Worm (Caenorhabditis elegans) whole organism, L1 larva: ENCODE data around the gene T07H3.8.
A peak's percentile ranks its signal among the peaks of the same experiment; 100 is the strongest.

Source experiments
- C04F5.9 ChIP-seq: sonication (generic microtip); optimal IDR thresholded peaks from 2 replicates; lab custom pipeline; 2016; ENCODE audit warnings: missing genetic modification characterization, missing compliant biosample characterization
- C16A3.4 ChIP-seq: fragments of 150-350 bp; optimal IDR thresholded peaks from 2 replicates; lab custom pipeline; 2014; ENCODE audit warnings: missing biosample characterization, missing genetic modification characterization
- F16B12.6 ChIP-seq: fragments of 150-350 bp; optimal IDR thresholded peaks from 2 replicates; lab custom pipeline; 2014; ENCODE audit warnings: missing biosample characterization, missing genetic modification characterization
- Y116A8C.19 ChIP-seq: sonication (generic microtip); optimal IDR thresholded peaks from 2 replicates; lab custom pipeline; 2016; ENCODE audit warnings: missing compliant biosample characterization, missing genetic modification characterization, borderline replicate concordance
- alr-1 ChIP-seq: fragments of 200-800 bp; sonication (Bioruptor generic); optimal IDR thresholded peaks from 2 replicates; lab custom pipeline; 2018; ENCODE audit warnings: borderline replicate concordance, mild to moderate bottlenecking, missing genetic modification characterization, missing compliant biosample characterization
- ceh-82 ChIP-seq, 3 experiments: fragments of 150-350 bp in 1 of 3; sonication (generic microtip) in 2 of 3; optimal IDR thresholded peaks; 2 replicates each; lab custom pipeline; 2014 to 2017; ENCODE audit warnings: missing biosample characterization in 3 of 3, missing genetic modification characterization in 3 of 3
- ceh-88 ChIP-seq: fragments of 200-800 bp; sonication (Bioruptor generic); IDR thresholded peaks from 2 replicates; pipeline ENCODE4 v1.3.6; 2022; ENCODE audit warnings: missing genetic modification characterization, missing compliant biosample characterization
- ceh-90 ChIP-seq: sonication (generic microtip); optimal IDR thresholded peaks from 2 replicates; lab custom pipeline; 2016; ENCODE audit warnings: missing genetic modification characterization, missing compliant biosample characterization
- dpl-1 ChIP-seq, 3 experiments: fragments of 150-350 bp in 2 of 3; sonication (generic microtip) in 1 of 3; optimal IDR thresholded peaks; 2 replicates each; lab custom pipeline; 2014 to 2017; ENCODE audit warnings: missing biosample characterization in 3 of 3, missing genetic modification characterization in 3 of 3, missing genetic modification reagents in 3 of 3
- dsc-1 ChIP-seq: sonication (generic microtip); optimal IDR thresholded peaks from 2 replicates; lab custom pipeline; 2016; ENCODE audit warnings: mild to moderate bottlenecking, missing genetic modification characterization, missing compliant biosample characterization
- efl-1 ChIP-seq, 4 experiments: fragments of 150-350 bp; optimal IDR thresholded peaks in 3 of 4; peaks in 1 of 4; 1 replicate in 1 of 4; 2 replicates in 3 of 4; lab custom pipeline; 2014; ENCODE audit warnings: missing biosample characterization in 2 of 4, missing genetic modification characterization in 2 of 4, missing genetic modification reagents in 2 of 4
- egl-13 ChIP-seq: sonication (generic microtip); optimal IDR thresholded peaks from 2 replicates; lab custom pipeline; 2016; ENCODE audit warnings: missing genotype, missing genetic modification reagents, missing genetic modification characterization, missing compliant biosample characterization
- elt-2 ChIP-seq: sonication (generic microtip); optimal IDR thresholded peaks from 2 replicates; lab custom pipeline; 2016; ENCODE audit warnings: missing genetic modification characterization, mild to moderate bottlenecking, inconsistent platforms, missing compliant biosample characterization, missing genetic modification reagents
- elt-3 ChIP-seq, 6 experiments: fragments of 150-350 bp in 1 of 6; sonication (generic microtip); optimal IDR thresholded peaks; 2 replicates each; lab custom pipeline; 2017 to 2018; ENCODE audit warnings: missing biosample characterization in 6 of 6, missing genetic modification characterization in 6 of 6, inconsistent platforms in 1 of 6
- fkh-10 ChIP-seq: sonication (generic microtip); optimal IDR thresholded peaks from 2 replicates; lab custom pipeline; 2017; ENCODE audit warnings: missing biosample characterization, missing genetic modification reagents, missing genetic modification characterization
- fkh-4 ChIP-seq: sonication (generic microtip); optimal IDR thresholded peaks from 2 replicates; lab custom pipeline; 2016; ENCODE audit warnings: missing compliant biosample characterization, missing genetic modification characterization, borderline replicate concordance
- fos-1 ChIP-seq: fragments of 150-350 bp; optimal IDR thresholded peaks from 2 replicates; lab custom pipeline; 2014; ENCODE audit warnings: missing biosample characterization, missing genetic modification characterization
- hlh-17 ChIP-seq: fragments of 200-800 bp; sonication (Bioruptor generic); optimal IDR thresholded peaks from 2 replicates; lab custom pipeline; 2018; ENCODE audit warnings: missing genetic modification characterization, mild to moderate bottlenecking, missing compliant biosample characterization, moderate library complexity, borderline replicate concordance
- hlh-4 ChIP-seq: sonication (generic microtip); optimal IDR thresholded peaks from 2 replicates; lab custom pipeline; 2016; ENCODE audit warnings: mild to moderate bottlenecking, missing genetic modification characterization, missing compliant biosample characterization
- isw-1 ChIP-seq: fragments of 200-800 bp; sonication (Bioruptor generic); IDR thresholded peaks from 2 replicates; pipeline ENCODE4 v1.3.6; 2022; ENCODE audit warnings: missing genetic modification characterization, missing compliant biosample characterization
- jun-1 ChIP-seq: fragments of 150-350 bp; optimal IDR thresholded peaks from 2 replicates; lab custom pipeline; 2014; ENCODE audit warnings: missing biosample characterization, missing genetic modification reagents, missing genetic modification characterization
- lin-35 ChIP-seq, 2 experiments: fragments of 150-350 bp; optimal IDR thresholded peaks; 2 replicates each; lab custom pipeline; 2014; ENCODE audit warnings: missing biosample characterization in 2 of 2, missing genetic modification characterization in 2 of 2, missing genetic modification reagents in 2 of 2
- lin-39 ChIP-seq: fragments of 150-350 bp; optimal IDR thresholded peaks from 2 replicates; lab custom pipeline; 2014; ENCODE audit warnings: missing biosample characterization, missing genetic modification reagents, missing genetic modification characterization
- mab-9 ChIP-seq: fragments of 200-800 bp; sonication (Bioruptor generic); IDR thresholded peaks from 2 replicates; pipeline ENCODE4 v1.3.6; 2022; ENCODE audit warnings: missing genetic modification reagents, missing genetic modification characterization, missing compliant biosample characterization
- nhr-11 ChIP-seq: fragments of 150-350 bp; optimal IDR thresholded peaks from 2 replicates; lab custom pipeline; 2014; ENCODE audit warnings: missing biosample characterization, missing genetic modification characterization
- nhr-28 ChIP-seq: fragments of 150-350 bp; optimal IDR thresholded peaks from 2 replicates; lab custom pipeline; 2014; ENCODE audit warnings: missing biosample characterization, missing genetic modification characterization
- nhr-47 ChIP-seq: sonication (generic microtip); optimal IDR thresholded peaks from 2 replicates; lab custom pipeline; 2016; ENCODE audit warnings: mild to moderate bottlenecking, missing genetic modification characterization, moderate library complexity, missing compliant biosample characterization
- nhr-71 ChIP-seq: sonication (generic microtip); optimal IDR thresholded peaks from 2 replicates; lab custom pipeline; 2016; ENCODE audit warnings: mild to moderate bottlenecking, missing genetic modification characterization, moderate library complexity, missing compliant biosample characterization
- nhr-84 ChIP-seq: sonication (generic microtip); optimal IDR thresholded peaks from 2 replicates; lab custom pipeline; 2017; ENCODE audit warnings: missing biosample characterization, missing genetic modification characterization
- nhr-85 ChIP-seq: sonication (generic microtip); peaks from one replicate; lab custom pipeline; 2016; ENCODE audit warnings: missing genetic modification characterization, inconsistent platforms, missing compliant biosample characterization
- pax-3 ChIP-seq: fragments of 200-800 bp; sonication (Bioruptor generic); optimal IDR thresholded peaks from 2 replicates; lab custom pipeline; 2018; ENCODE audit warnings: mild to moderate bottlenecking, missing genetic modification characterization, moderate library complexity, missing compliant biosample characterization
- rnt-1 ChIP-seq: sonication (generic microtip); optimal IDR thresholded peaks from 2 replicates; lab custom pipeline; 2016; ENCODE audit warnings: mild to moderate bottlenecking, missing genetic modification characterization, moderate library complexity, missing compliant biosample characterization
- snpc-4 ChIP-seq: fragments of 150-350 bp; optimal IDR thresholded peaks from 2 replicates; lab custom pipeline; 2014; ENCODE audit warnings: missing biosample characterization, missing genetic modification characterization
- snu-23 ChIP-seq: sonication (generic microtip); optimal IDR thresholded peaks from 2 replicates; lab custom pipeline; 2016; ENCODE audit warnings: missing genetic modification characterization, missing compliant biosample characterization
- sox-4 ChIP-seq: sonication (generic microtip); optimal IDR thresholded peaks from 2 replicates; lab custom pipeline; 2016; ENCODE audit warnings: missing genetic modification characterization, missing compliant biosample characterization
- sup-37 ChIP-seq: fragments of 200-800 bp; sonication (Bioruptor generic); optimal IDR thresholded peaks from 2 replicates; lab custom pipeline; 2018; ENCODE audit warnings: mild to moderate bottlenecking, missing genetic modification characterization, missing compliant biosample characterization
- unc-30 ChIP-seq: sonication (generic microtip); optimal IDR thresholded peaks from 2 replicates; lab custom pipeline; 2017; ENCODE audit warnings: missing biosample characterization, missing genetic modification characterization
- unc-86 ChIP-seq: sonication (generic microtip); optimal IDR thresholded peaks from 2 replicates; lab custom pipeline; 2016; ENCODE audit warnings: missing genetic modification characterization, missing compliant biosample characterization
- vab-15 ChIP-seq: sonication (generic microtip); optimal IDR thresholded peaks from 2 replicates; lab custom pipeline; 2017; ENCODE audit warnings: missing genotype, mild to moderate bottlenecking, missing genetic modification characterization, missing compliant biosample characterization

Gene T07H3.8

DNA sequence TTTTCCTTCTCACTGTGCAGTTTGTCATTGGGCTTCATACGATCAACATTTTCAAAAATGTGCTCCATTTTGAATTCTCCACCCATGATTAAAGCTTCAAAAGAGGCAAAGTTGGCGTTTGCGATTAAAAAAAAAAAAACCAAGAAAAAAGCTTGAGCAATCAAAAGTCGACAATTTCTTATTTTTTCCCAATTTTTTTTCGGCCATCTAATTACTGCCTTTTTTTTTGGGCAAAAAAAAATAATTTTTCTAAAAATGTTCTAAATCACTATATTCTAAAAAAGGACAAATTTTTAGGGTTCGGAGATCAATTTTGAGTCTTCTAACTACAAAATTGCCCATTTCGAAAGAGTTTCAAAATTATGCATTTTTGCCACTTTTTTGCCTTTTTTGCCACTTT is 10.4 kb upstream of the T07H3.8 start, which contains the start of gene K05F6.10:
TSS of gene K05F6.10 (minus strand) at position 101 of the 400 bp plus-strand sequence.
- TF ChIP-seq snpc-4 (tag; lab: Kevin White, UChicago) (no peak), vab-15 (no peak), unc-30 (tag; lab: Kevin White, UChicago) (no peak), dsc-1 (no peak), fkh-4 (tag; lab: Kevin White, UChicago) (no peak), nhr-11 (tag; lab: Kevin White, UChicago) (no peak), isw-1 (GFP tag; lab: Robert Waterston, UW) (no peak), C04F5.9 (tag; lab: Kevin White, UChicago) (no peak), sup-37 (GFP tag; lab: Kevin White, UChicago) (no peak), nhr-28 (tag; lab: Kevin White, UChicago) (no peak), mab-9 (no peak), unc-86 (tag; lab: Kevin White, UChicago) (no peak), alr-1 (tag; lab: Kevin White, UChicago) (no peak), nhr-84 (no peak)

DNA sequence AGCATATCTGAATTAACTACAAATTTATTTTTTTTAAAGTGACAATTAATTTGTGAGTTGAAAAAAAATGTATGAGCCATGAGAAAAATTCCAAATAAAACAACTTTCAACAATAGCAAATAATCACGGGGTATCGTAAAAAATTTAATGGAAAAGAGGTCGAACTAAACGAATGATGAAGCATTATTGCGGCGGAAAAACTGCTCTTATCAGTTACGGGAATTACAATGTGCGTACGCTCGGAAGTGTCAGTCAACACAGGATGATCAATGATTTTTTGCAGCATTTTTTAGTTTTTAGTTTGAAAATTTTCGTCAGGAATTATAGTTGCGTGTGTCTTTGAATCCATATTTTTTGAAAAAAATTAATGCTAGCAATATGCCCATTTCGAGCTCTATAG is 9.6 kb upstream of the T07H3.8 start:
- TF ChIP-seq lin-35 (GFP tag; optimal IDR thresholded peaks at IDR 0.05; lab: Kevin White, UChicago) = peak in 1 of 2 experiments; percentile 29
- TF ChIP-seq nhr-71 = no peak
- TF ChIP-seq isw-1 (GFP tag; lab: Robert Waterston, UW) = no peak
- no peak for TF ChIP-seq efl-1 (optimal IDR thresholded peaks at IDR 0.05; lab: Kevin White, UChicago)
- TF ChIP-seq efl-1 (GFP tag; optimal IDR thresholded peaks at IDR 0.05 in 1 of 2; lab: Kevin White, UChicago) = peak in 1 of 2 experiments; percentile 16
- TF ChIP-seq jun-1 (tag; lab: Kevin White, UChicago) = peak; percentile 12
- no peak for TF ChIP-seq C16A3.4
- TF ChIP-seq F16B12.6 (tag; lab: Kevin White, UChicago) = no peak
- no peak for TF ChIP-seq fkh-4 (tag; lab: Kevin White, UChicago)
- TF ChIP-seq ceh-82 (tag; optimal IDR thresholded peaks at IDR 0.05; lab: Kevin White, UChicago) = no peak
- no peak for TF ChIP-seq Y116A8C.19 (tag; lab: Kevin White, UChicago)
- TF ChIP-seq lin-39 (tag; lab: Kevin White, UChicago) = no peak
- peak; percentile 73 for TF ChIP-seq elt-2 (tag; lab: Kevin White, UChicago)
- no peak for TF ChIP-seq dpl-1 (GFP tag; optimal IDR thresholded peaks at IDR 0.05; lab: Kevin White, UChicago)
- TF ChIP-seq rnt-1 (tag; lab: Kevin White, UChicago) = no peak
- no peak for TF ChIP-seq unc-30 (tag; lab: Kevin White, UChicago)
- no peak for TF ChIP-seq fos-1
- TF ChIP-seq elt-3 (tag; optimal IDR thresholded peaks at IDR 0.05; lab: Kevin White, UChicago) = no peak
- TF ChIP-seq snu-23 = no peak

DNA sequence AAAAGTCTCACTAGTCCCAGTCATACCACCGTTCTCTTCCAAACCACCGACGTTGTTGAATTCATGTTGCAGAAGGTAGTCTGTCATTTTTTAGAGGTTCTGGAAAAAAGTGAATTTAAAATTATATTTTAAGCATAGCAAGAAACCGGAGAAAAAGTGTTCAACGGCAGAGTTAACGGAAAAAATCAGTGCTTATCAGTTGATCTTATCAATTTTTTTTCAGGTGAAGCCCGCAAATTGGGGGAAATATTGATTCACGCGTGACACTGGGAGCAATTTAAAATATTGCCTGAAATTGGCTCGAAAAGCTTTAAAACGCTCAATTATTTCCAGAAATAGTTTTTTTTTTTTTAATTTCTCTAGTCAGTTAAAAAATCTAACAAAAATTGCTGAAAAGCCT is 6.5 kb upstream of the T07H3.8 start, which contains the start of gene math-38:
TSS of gene math-38 (minus strand) at position 101 of the 400 bp plus-strand sequence.
- TF ChIP-seq elt-2 (tag; lab: Kevin White, UChicago) (peak; percentile 22), ceh-88 (GFP tag; lab: Robert Waterston, UW) (no peak)

DNA sequence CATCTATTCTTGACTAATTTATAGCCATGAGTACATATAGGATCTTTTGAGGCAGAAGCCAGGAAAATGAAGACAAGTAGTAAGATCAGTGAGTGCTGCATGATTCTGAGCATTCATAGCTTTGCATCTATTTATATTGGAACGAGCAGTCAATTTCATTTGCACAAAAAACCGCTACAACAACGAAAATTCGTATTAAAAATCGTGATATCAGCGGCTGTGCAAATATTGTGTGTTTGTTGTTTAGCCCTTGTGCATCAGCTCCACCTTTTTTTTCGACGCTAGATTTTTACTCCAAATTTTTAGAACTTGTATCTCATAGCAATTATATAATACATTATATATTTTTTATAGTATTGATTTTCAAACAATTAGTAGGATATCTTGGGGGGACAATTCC is 2.3 kb upstream of the T07H3.8 start, which contains the start of gene clec-21:
TSS of gene clec-21 (minus strand) at position 101 of the 400 bp plus-strand sequence.
- TF ChIP-seq elt-3 (tag; optimal IDR thresholded peaks at IDR 0.05; lab: Kevin White, UChicago) = no peak
- no peak for TF ChIP-seq fkh-10 (GFP tag; lab: Kevin White, UChicago)
- no peak for TF ChIP-seq hlh-4 (tag; lab: Kevin White, UChicago)
- TF ChIP-seq sox-4 (tag; lab: Kevin White, UChicago) = no peak
- no peak for TF ChIP-seq nhr-11 (tag; lab: Kevin White, UChicago)
- TF ChIP-seq egl-13 (tag; lab: Kevin White, UChicago) = no peak
- TF ChIP-seq nhr-85 (tag; lab: Kevin White, UChicago) = no peak
- TF ChIP-seq snu-23 = no peak
- TF ChIP-seq ceh-90 (tag; lab: Kevin White, UChicago) = no peak
- no peak for TF ChIP-seq pax-3
- TF ChIP-seq hlh-17 (GFP tag; lab: Kevin White, UChicago) = no peak
- TF ChIP-seq ceh-82 (tag; optimal IDR thresholded peaks at IDR 0.05; lab: Kevin White, UChicago) = no peak
- no peak for TF ChIP-seq lin-35 (GFP tag; optimal IDR thresholded peaks at IDR 0.05; lab: Kevin White, UChicago)
- TF ChIP-seq Y116A8C.19 (tag; lab: Kevin White, UChicago) = no peak
- no peak for TF ChIP-seq nhr-47 (tag; lab: Kevin White, UChicago)
